Worm (Caenorhabditis elegans) whole organism, midembryonic: ENCODE measurements around the gene F17H10.2.

Source experiments
- T22C8.4 ChIP-seq: fragments of 200-800 bp; sonication (Bioruptor generic); IDR thresholded peaks from 2 replicates; pipeline ENCODE4 v1.3.6; 2022; ENCODE audit warnings: missing genetic modification characterization, missing compliant biosample characterization
- cog-1 ChIP-seq: sonication (generic microtip); optimal IDR thresholded peaks from 2 replicates; lab custom pipeline; 2016; ENCODE audit warnings: missing genetic modification characterization, missing compliant biosample characterization
- flt-1 ChIP-seq: fragments of 200-800 bp; sonication (Bioruptor generic); IDR thresholded peaks from 2 replicates; pipeline ENCODE4 v1.3.6; 2022; ENCODE audit warnings: missing genetic modification characterization, missing compliant biosample characterization
- klf-2 ChIP-seq: fragments of 200-800 bp; sonication (Bioruptor generic); conservative IDR thresholded peaks from 2 replicates; pipeline ENCODE4 v1.3.6; 2022; ENCODE audit warnings: missing genetic modification reagents, missing genetic modification characterization, missing compliant biosample characterization
- med-1 ChIP-seq: sonication (generic microtip); optimal IDR thresholded peaks from 2 replicates; lab custom pipeline; 2017; ENCODE audit warnings: missing genetic modification characterization, mild to moderate bottlenecking, missing compliant biosample characterization, antibody characterized with exemption, missing genetic modification reagents; ENCODE audit not compliant: insufficient read depth
- ref-1 ChIP-seq: fragments of 200-800 bp; sonication (Bioruptor generic); conservative IDR thresholded peaks from 2 replicates; pipeline ENCODE4 v1.3.6; 2022; ENCODE audit warnings: missing genetic modification reagents, missing genetic modification characterization, missing compliant biosample characterization
- tab-1 ChIP-seq: fragments of 200-800 bp; sonication (Bioruptor generic); IDR thresholded peaks from 2 replicates; pipeline ENCODE4 v1.3.6; 2022; ENCODE audit warnings: missing genetic modification characterization, missing compliant biosample characterization
- ztf-23 ChIP-seq: fragments of 200-800 bp; sonication (Bioruptor generic); IDR thresholded peaks from 2 replicates; pipeline ENCODE4 v1.3.6; 2022; ENCODE audit warnings: missing genetic modification reagents, missing genetic modification characterization, missing compliant biosample characterization
- ztf-29 ChIP-seq: fragments of 200-800 bp; sonication (Bioruptor generic); IDR thresholded peaks from 2 replicates; pipeline ENCODE4 v1.3.6; 2022; ENCODE audit warnings: missing genetic modification reagents, missing genetic modification characterization, missing compliant biosample characterization

The F17H10.2 gene

DNA sequence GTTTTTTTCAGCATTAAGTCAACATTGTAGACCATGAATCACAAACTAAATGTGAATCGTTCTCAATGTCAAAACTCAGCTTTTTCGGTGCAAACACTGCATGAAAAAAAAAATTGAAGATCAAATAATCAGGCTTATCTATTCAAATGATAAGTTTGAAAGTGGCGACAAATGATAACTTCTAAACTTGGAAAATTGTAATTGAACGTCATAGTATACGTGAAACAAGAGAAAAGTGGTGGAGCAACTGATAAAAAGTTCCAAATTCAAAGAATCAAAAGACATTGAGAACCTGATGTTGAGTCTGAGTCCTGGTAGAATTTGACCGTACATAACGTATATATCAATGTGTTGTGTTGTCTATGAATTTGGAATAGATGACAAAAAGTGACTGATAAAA is 49.6 kb downstream of the F17H10.2 start:
- TF ChIP-seq tab-1, result no peak
- TF ChIP-seq T22C8.4 (GFP tag; lab: Robert Waterston, UW), result no peak
- TF ChIP-seq med-1 (GFP tag; lab: Kevin White, UChicago), result no peak
- TF ChIP-seq flt-1 (GFP tag; lab: Robert Waterston, UW), result no peak
- no peak for TF ChIP-seq ref-1
- no peak for TF ChIP-seq ztf-23 (GFP tag; lab: Robert Waterston, UW)
- no peak for TF ChIP-seq ztf-29 (GFP tag; lab: Robert Waterston, UW)
- TF ChIP-seq cog-1 (tag; lab: Kevin White, UChicago), result no peak
- no peak for TF ChIP-seq klf-2 (GFP tag; lab: Robert Waterston, UW)

DNA sequence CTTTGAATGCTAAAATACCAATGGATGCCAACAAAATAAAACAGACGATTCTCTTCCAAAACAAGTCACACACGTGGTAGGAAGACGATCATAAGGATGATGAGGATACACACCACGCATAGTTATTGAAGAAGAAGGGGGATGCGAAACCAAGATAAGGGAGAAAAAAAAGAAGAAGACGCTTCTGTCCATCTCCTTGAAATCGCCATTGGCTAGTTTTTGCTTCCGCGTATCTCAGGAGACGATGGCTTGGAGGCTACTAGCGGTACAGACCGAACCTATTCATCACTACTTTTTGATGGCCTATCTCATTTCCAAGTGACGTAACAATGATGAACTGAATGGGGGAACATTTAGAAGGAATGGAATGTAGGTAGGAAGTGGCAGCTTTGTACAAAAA is 50.7 kb downstream of the F17H10.2 start:
- TF ChIP-seq tab-1 (no peak), ztf-23 (GFP tag; lab: Robert Waterston, UW) (no peak), med-1 (GFP tag; lab: Kevin White, UChicago) (no peak), flt-1 (GFP tag; lab: Robert Waterston, UW) (no peak), T22C8.4 (GFP tag; lab: Robert Waterston, UW) (no peak), ref-1 (no peak), cog-1 (tag; lab: Kevin White, UChicago) (no peak), klf-2 (GFP tag; lab: Robert Waterston, UW) (no peak), ztf-29 (GFP tag; lab: Robert Waterston, UW) (no peak)

DNA sequence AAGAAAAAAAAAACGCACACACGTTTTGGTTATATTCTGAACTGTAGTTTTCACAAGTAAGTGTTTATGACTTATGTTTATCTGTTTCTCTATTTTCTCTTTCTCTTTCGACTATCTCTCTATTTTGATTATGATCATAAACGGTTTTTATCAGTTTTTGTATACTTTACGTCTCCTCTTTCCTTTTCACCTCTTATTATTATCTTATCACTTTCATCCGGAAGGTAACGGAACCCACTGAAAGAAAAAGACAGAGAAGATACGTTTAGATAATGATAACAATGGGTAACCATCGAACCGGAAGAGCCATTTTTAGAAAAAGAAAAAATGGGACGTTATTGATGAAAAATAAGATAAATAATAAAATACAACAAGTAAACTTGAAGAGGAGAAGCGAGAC is 52.1 kb downstream of the F17H10.2 start:
- TF ChIP-seq tab-1 (no peak), ztf-29 (GFP tag; lab: Robert Waterston, UW) (no peak), med-1 (GFP tag; lab: Kevin White, UChicago) (no peak), ref-1 (no peak)
